Fruit fly (Drosophila melanogaster): ENCODE data around the gene NANS.

NANS gene

dm6 chr3R:12382563-12382962 is 43.8 kb upstream of the NANS start, which contains the start of gene CG10035:
CG10035 (minus strand) TSS chr3R:12382691.
- no peak for TF ChIP-seq CG8159 (tag; optimal IDR thresholded peaks at IDR 0.05)
- TF ChIP-seq CG34367 (tag; optimal IDR thresholded peaks at IDR 0.05) = no peak
- TF ChIP-seq Snoo (tag; optimal IDR thresholded peaks at IDR 0.05) = no peak
- no peak for TF ChIP-seq CG8301 (tag; optimal IDR thresholded peaks at IDR 0.05)
- no peak for TF ChIP-seq Ets98B (GFP tag; IDR thresholded peaks at IDR 0.05)
- TF ChIP-seq CG4496 (GFP tag; IDR thresholded peaks at IDR 0.05) = no peak
- no peak for TF ChIP-seq fd96Ca (GFP tag; IDR thresholded peaks at IDR 0.05)
- no peak for TF ChIP-seq EcR (GFP tag; optimal IDR thresholded peaks at IDR 0.05)
- TF ChIP-seq CG17806 (tag; optimal IDR thresholded peaks at IDR 0.05) = no peak
- no peak for TF ChIP-seq CG32121 (GFP tag; IDR thresholded peaks at IDR 0.05)

- TF ChIP-seq Pif1B (GFP tag; optimal IDR thresholded peaks at IDR 0.05) = no peak
- no peak for TF ChIP-seq CG8159 (tag; optimal IDR thresholded peaks at IDR 0.05)
- no peak for TF ChIP-seq CG9948 (tag; optimal IDR thresholded peaks at IDR 0.05)
- no peak for TF ChIP-seq CG10348 (GFP tag; IDR thresholded peaks at IDR 0.05)
- no peak for TF ChIP-seq CG17806 (tag; optimal IDR thresholded peaks at IDR 0.05)
- no peak for TF ChIP-seq gl (tag; optimal IDR thresholded peaks at IDR 0.05)
Observed at dm6 chr3R:12383036-12383435, 43.3 kb upstream of the NANS start, which contains the start of gene GstD11. GstD11 (plus strand) TSS chr3R:12383336.

DNA sequence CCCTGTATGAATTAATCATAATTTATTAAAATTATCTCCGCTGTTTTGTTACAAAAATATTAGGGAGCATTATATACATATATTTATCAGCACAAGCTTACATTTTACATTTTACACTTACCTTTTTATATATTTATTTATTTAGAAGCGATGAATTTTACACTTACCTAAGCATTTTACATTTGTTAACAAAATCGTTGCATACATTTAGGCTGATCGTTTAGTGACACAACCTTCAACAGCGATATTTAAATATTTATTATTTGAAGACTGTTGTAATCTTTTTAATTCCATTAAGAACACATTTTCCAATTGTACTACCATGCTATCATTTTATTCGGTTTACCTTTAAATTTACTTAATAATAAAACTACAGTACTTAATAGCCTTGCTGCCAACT is 42.6 kb upstream of the NANS start:
- TF ChIP-seq CG14655 (GFP tag; optimal IDR thresholded peaks at IDR 0.05) = no peak
- TF ChIP-seq fd96Ca (GFP tag; IDR thresholded peaks at IDR 0.05) = no peak
- no peak for TF ChIP-seq Snoo (tag; optimal IDR thresholded peaks at IDR 0.05)
- TF ChIP-seq CG9948 (tag; optimal IDR thresholded peaks at IDR 0.05) = no peak
- TF ChIP-seq D1 (tag; optimal IDR thresholded peaks at IDR 0.05) = peak; percentile 71
- TF ChIP-seq CG15710 (tag; optimal IDR thresholded peaks at IDR 0.05) = no peak
- TF ChIP-seq Ets98B (GFP tag; IDR thresholded peaks at IDR 0.05) = no peak
- no peak for TF ChIP-seq CG12605 (GFP tag; IDR thresholded peaks at IDR 0.05)

- no peak for TF ChIP-seq CG8301 (tag; optimal IDR thresholded peaks at IDR 0.05)
- TF ChIP-seq CG4496 (GFP tag; IDR thresholded peaks at IDR 0.05) = peak; percentile 84
- TF ChIP-seq CG13204 (GFP tag; optimal IDR thresholded peaks at IDR 0.05) = no peak
- TF ChIP-seq gl (tag; optimal IDR thresholded peaks at IDR 0.05) = no peak
- TF ChIP-seq Ets98B (GFP tag; IDR thresholded peaks at IDR 0.05) = peak; percentile 12; the same call in 1 of the 2 replicates
- no peak for TF ChIP-seq Pif1B (GFP tag; optimal IDR thresholded peaks at IDR 0.05)
- TF ChIP-seq D1 (tag; optimal IDR thresholded peaks at IDR 0.05) = no peak
- no peak for TF ChIP-seq CG9948 (tag; optimal IDR thresholded peaks at IDR 0.05)
Observed at dm6 chr3R:12384274-12384673, 42.1 kb upstream of the NANS start.

dm6 chr3R:12385949-12386348 is 40.4 kb upstream of the NANS start, which contains the start of gene Sol1:
Sol1 (plus strand) TSS chr3R:12386249.
- TF ChIP-seq Ets98B (GFP tag; IDR thresholded peaks at IDR 0.05) (no peak), Pif1B (GFP tag; optimal IDR thresholded peaks at IDR 0.05) (no peak), CG14655 (GFP tag; optimal IDR thresholded peaks at IDR 0.05) (no peak), CG8159 (tag; optimal IDR thresholded peaks at IDR 0.05) (no peak), fd96Ca (GFP tag; IDR thresholded peaks at IDR 0.05) (no peak), rn (GFP tag; IDR thresholded peaks at IDR 0.05) (no peak), CG9948 (tag; optimal IDR thresholded peaks at IDR 0.05) (no peak), gl (tag; optimal IDR thresholded peaks at IDR 0.05) (no peak), D1 (tag; optimal IDR thresholded peaks at IDR 0.05) (no peak), EcR (GFP tag; optimal IDR thresholded peaks at IDR 0.05) (no peak), CG10348 (GFP tag; IDR thresholded peaks at IDR 0.05) (no peak), Snoo (tag; optimal IDR thresholded peaks at IDR 0.05) (no peak), CG15710 (tag; optimal IDR thresholded peaks at IDR 0.05) (no peak), CG8301 (tag; optimal IDR thresholded peaks at IDR 0.05) (no peak)

dm6 chr3R:12386965-12387364 is 39.4 kb upstream of the NANS start, which contains the start of gene CG33098:
CG33098 (plus strand) TSS chr3R:12387188.
- TF ChIP-seq CG32121 (GFP tag; IDR thresholded peaks at IDR 0.05) = no peak
- no peak for TF ChIP-seq CG10348 (GFP tag; IDR thresholded peaks at IDR 0.05)
- no peak for TF ChIP-seq CG8159 (tag; optimal IDR thresholded peaks at IDR 0.05)
- TF ChIP-seq CG14655 (GFP tag; optimal IDR thresholded peaks at IDR 0.05) = no peak
- no peak for TF ChIP-seq CG34367 (tag; optimal IDR thresholded peaks at IDR 0.05)
- TF ChIP-seq Pif1B (GFP tag; optimal IDR thresholded peaks at IDR 0.05) = no peak
- TF ChIP-seq CG13204 (GFP tag; optimal IDR thresholded peaks at IDR 0.05) = no peak
- TF ChIP-seq CG12605 (GFP tag; IDR thresholded peaks at IDR 0.05) = no peak
- no peak for TF ChIP-seq Snoo (tag; optimal IDR thresholded peaks at IDR 0.05)
- TF ChIP-seq rn (GFP tag; IDR thresholded peaks at IDR 0.05) = no peak
- TF ChIP-seq gl (tag; optimal IDR thresholded peaks at IDR 0.05) = no peak
- TF ChIP-seq Pif1A (GFP tag; optimal IDR thresholded peaks at IDR 0.05) = no peak
- no peak for TF ChIP-seq CG15710 (tag; optimal IDR thresholded peaks at IDR 0.05)
- TF ChIP-seq Ets98B (GFP tag; IDR thresholded peaks at IDR 0.05) = no peak
- TF ChIP-seq CG17806 (tag; optimal IDR thresholded peaks at IDR 0.05) = no peak
- no peak for TF ChIP-seq CG4496 (GFP tag; IDR thresholded peaks at IDR 0.05)

- TF ChIP-seq gl (tag; optimal IDR thresholded peaks at IDR 0.05) (no peak), CG14655 (GFP tag; optimal IDR thresholded peaks at IDR 0.05) (no peak), CG34367 (tag; optimal IDR thresholded peaks at IDR 0.05) (no peak), rn (GFP tag; IDR thresholded peaks at IDR 0.05) (no peak), CG15710 (tag; optimal IDR thresholded peaks at IDR 0.05) (no peak), Pif1A (GFP tag; optimal IDR thresholded peaks at IDR 0.05) (no peak), CG12605 (GFP tag; IDR thresholded peaks at IDR 0.05) (no peak), CG9948 (tag; optimal IDR thresholded peaks at IDR 0.05) (no peak), CG8301 (tag; optimal IDR thresholded peaks at IDR 0.05) (no peak), fd96Ca (GFP tag; IDR thresholded peaks at IDR 0.05) (no peak), EcR (GFP tag; optimal IDR thresholded peaks at IDR 0.05) (no peak), CG13204 (GFP tag; optimal IDR thresholded peaks at IDR 0.05) (no peak), D1 (tag; optimal IDR thresholded peaks at IDR 0.05) (no peak), Ets98B (GFP tag; IDR thresholded peaks at IDR 0.05) (no peak), CG32121 (GFP tag; IDR thresholded peaks at IDR 0.05) (no peak), Snoo (tag; optimal IDR thresholded peaks at IDR 0.05) (no peak)
Observed at dm6 chr3R:12395880-12396279, 30.5 kb upstream of the NANS start, which contains the start of the genes CG10096 and CG10097. CG10096 (minus strand) TSS chr3R:12395980. CG10097 (minus strand) TSS chr3R:12395980.
